Fruit fly (Drosophila melanogaster) whole organism, pupa: ENCODE results near the gene Or92a.

Experiments
- CG10348 ChIP-seq: fragments of 200-800 bp; sonication (Bioruptor generic); IDR thresholded peaks from 2 replicates; pipeline ENCODE4 v1.3.6; 2022; ENCODE audit warnings: missing biosample characterization, missing genetic modification characterization
- CG13204 ChIP-seq: fragments of 200-800 bp; sonication (Bioruptor generic); optimal IDR thresholded peaks from 2 replicates; lab custom pipeline; 2018; ENCODE audit warnings: missing biosample characterization, mild to moderate bottlenecking, missing genetic modification characterization, moderate library complexity
- CG15710 ChIP-seq: fragments of 200-800 bp; sonication (Bioruptor generic); optimal IDR thresholded peaks from 2 replicates; lab custom pipeline; 2018; ENCODE audit warnings: missing biosample characterization, mild to moderate bottlenecking, missing genetic modification characterization, moderate library complexity
- CG17806 ChIP-seq: fragments of 200-800 bp; sonication (Bioruptor generic); optimal IDR thresholded peaks from 2 replicates; lab custom pipeline; 2018; ENCODE audit warnings: missing biosample characterization, mild to moderate bottlenecking, missing genetic modification characterization, moderate library complexity
- CG34367 ChIP-seq: fragments of 200-800 bp; sonication (Bioruptor generic); optimal IDR thresholded peaks from 2 replicates; lab custom pipeline; 2018; ENCODE audit warnings: missing biosample characterization, mild to moderate bottlenecking, missing genetic modification characterization
- CG4496 ChIP-seq: fragments of 200-800 bp; sonication (Bioruptor generic); IDR thresholded peaks from 3 replicates; pipeline ENCODE4 v1.3.6; 2022; ENCODE audit warnings: missing biosample characterization, missing genetic modification characterization
- CG9948 ChIP-seq: fragments of 200-800 bp; sonication (Bioruptor generic); optimal IDR thresholded peaks from 2 replicates; lab custom pipeline; 2018; ENCODE audit warnings: missing biosample characterization, mild to moderate bottlenecking, missing genetic modification characterization, moderate library complexity
- EcR ChIP-seq: fragments of 200-800 bp; sonication (Bioruptor generic); optimal IDR thresholded peaks from 3 replicates; lab custom pipeline; 2019; ENCODE audit warnings: missing biosample characterization, missing genetic modification characterization, mild to moderate bottlenecking, moderate library complexity, missing genetic modification reagents
- Pif1A ChIP-seq: fragments of 200-800 bp; sonication (Bioruptor generic); optimal IDR thresholded peaks from 3 replicates; lab custom pipeline; 2016; ENCODE audit warnings: missing biosample characterization, missing genetic modification characterization
- Snoo ChIP-seq: fragments of 200-800 bp; sonication (Bioruptor generic); optimal IDR thresholded peaks from 3 replicates; lab custom pipeline; 2017; ENCODE audit warnings: missing biosample characterization, mild to moderate bottlenecking, missing genetic modification characterization, inconsistent platforms
- gl ChIP-seq: fragments of 200-800 bp; sonication (Bioruptor generic); optimal IDR thresholded peaks from 2 replicates; lab custom pipeline; 2018; ENCODE audit warnings: missing biosample characterization, mild to moderate bottlenecking, missing genetic modification characterization

- no peak for TF ChIP-seq CG9948
- no peak for TF ChIP-seq Snoo (tag; lab: Kevin White, UChicago)
- no peak for TF ChIP-seq CG10348 (GFP tag; lab: Robert Waterston, UW)
- no peak for TF ChIP-seq gl (tag; lab: Kevin White, UChicago)
- no peak for TF ChIP-seq CG13204 (GFP tag; lab: Kevin White, UChicago)
- TF ChIP-seq CG4496 (GFP tag; lab: Robert Waterston, UW), result 0 out of 3 replicates have a peak, but pooled peaks have one; percentile 40
- no peak for TF ChIP-seq CG15710 (tag; lab: Kevin White, UChicago)
- no peak for TF ChIP-seq CG17806
- no peak for TF ChIP-seq EcR (GFP tag; lab: Kevin White, UChicago)
- no peak for TF ChIP-seq Pif1A (GFP tag; lab: Kevin White, UChicago)
- TF ChIP-seq CG34367, result no peak
Measured at dm6 chr3R:20545678-20546077, 41.1 kb downstream of the Or92a start.
